Fruit fly (Drosophila melanogaster): ENCODE results near the gene Iml1.

The Iml1 gene

DNA sequence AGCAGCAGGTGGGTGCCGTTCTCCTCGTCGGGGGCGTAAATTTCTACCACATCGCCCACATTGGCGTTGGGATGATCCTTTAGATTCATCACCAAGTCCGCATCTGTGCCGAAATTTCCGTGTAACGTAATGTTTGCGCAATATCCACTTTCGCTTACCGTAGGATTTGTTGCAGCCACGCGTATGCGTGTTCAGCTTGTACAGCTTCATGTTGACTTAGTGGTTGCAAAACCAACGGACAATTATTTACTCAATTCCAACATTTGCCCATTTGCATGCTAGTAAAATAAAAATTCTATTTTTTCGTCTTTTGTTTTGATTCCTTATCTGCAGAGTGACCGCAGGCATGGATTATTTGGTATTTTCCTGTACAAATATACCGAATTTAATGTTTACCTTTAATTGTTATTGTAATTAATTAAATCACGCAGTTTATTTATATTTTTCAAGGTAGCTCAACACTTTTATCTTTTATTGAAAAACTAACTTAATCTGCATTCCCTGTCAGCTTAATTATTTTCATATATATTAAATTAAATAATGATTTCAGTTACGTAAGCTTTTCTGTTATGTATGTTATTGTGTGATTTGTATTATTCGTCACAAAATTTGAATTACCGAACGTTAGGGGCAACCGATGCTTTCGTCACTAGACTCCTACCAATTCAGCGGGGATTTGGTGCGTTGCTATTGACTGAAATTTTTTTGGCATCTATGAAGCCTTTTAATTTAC lies at the start of gene Iml1 (continued):
- TF ChIP-seq Fer1 (GFP tag; optimal IDR thresholded peaks at IDR 0.05) (no peak), CkIIα-i1 (GFP tag; IDR thresholded peaks at IDR 0.05) (no peak), fd102C (GFP tag; optimal IDR thresholded peaks at IDR 0.05) (no peak), CG10274 (GFP tag; optimal IDR thresholded peaks at IDR 0.05) (no peak), vfl (GFP tag; optimal IDR thresholded peaks at IDR 0.05) (no peak), CG1792 (GFP tag; optimal IDR thresholded peaks at IDR 0.05) (no peak), corto (GFP tag; optimal IDR thresholded peaks at IDR 0.05) (no peak), CG12659 (GFP tag; optimal IDR thresholded peaks at IDR 0.05) (peak; percentile 30), br (optimal IDR thresholded peaks at IDR 0.05) (no peak), Gug (GFP tag; IDR thresholded peaks at IDR 0.05) (peak; percentile 78), CG3995 (GFP tag; optimal IDR thresholded peaks at IDR 0.05) (peak; percentile 71), CG12744 (GFP tag; optimal IDR thresholded peaks at IDR 0.05) (no peak), CG8944 (GFP tag; optimal IDR thresholded peaks at IDR 0.05) (no peak), E2f2 (GFP tag; IDR thresholded peaks at IDR 0.05) (no peak), CG11723 (GFP tag; optimal IDR thresholded peaks at IDR 0.05) (no peak), nerfin-2 (GFP tag; IDR thresholded peaks at IDR 0.05; ENCODE audit: partially characterized antibody) (no peak), seq (GFP tag; IDR thresholded peaks at IDR 0.05) (no peak), sd (tag; optimal IDR thresholded peaks at IDR 0.05) (no peak), crc (GFP tag; optimal IDR thresholded peaks at IDR 0.05) (no peak), wek (GFP tag; optimal IDR thresholded peaks at IDR 0.05) (no peak), CG11085 (GFP tag; IDR thresholded peaks at IDR 0.05) (0 out of 2 replicates have a peak, but pooled peaks have one; percentile 20), tup (GFP tag; optimal IDR thresholded peaks at IDR 0.05) (no peak), CG17361 (GFP tag; IDR thresholded peaks at IDR 0.05) (no peak; the same call in 2 of the 3 replicates), HHEX (GFP tag; optimal IDR thresholded peaks at IDR 0.05) (no peak), CG10462 (GFP tag; optimal IDR thresholded peaks at IDR 0.05) (no peak), bcd (GFP tag; optimal IDR thresholded peaks at IDR 0.05) (no peak), cas (GFP tag; IDR thresholded peaks at IDR 0.05) (no peak), Dad (GFP tag; optimal IDR thresholded peaks at IDR 0.05) (no peak), trem (tag; optimal IDR thresholded peaks at IDR 0.05) (peak; percentile 34), CG11696 (GFP tag; IDR thresholded peaks at IDR 0.05) (no peak), CG18599 (GFP tag; optimal IDR thresholded peaks at IDR 0.05) (no peak), CG11093 (GFP tag; IDR thresholded peaks at IDR 0.05) (no peak), CG3847 (GFP tag; IDR thresholded peaks at IDR 0.05) (no peak), sna (GFP tag; IDR thresholded peaks at IDR 0.05; ENCODE audit: partially characterized antibody) (no peak), CG13296 (GFP tag; optimal IDR thresholded peaks at IDR 0.05) (no peak), usp (GFP tag; optimal IDR thresholded peaks at IDR 0.05) (no peak), CG2129 (GFP tag; IDR thresholded peaks at IDR 0.05; ENCODE audit: partially characterized antibody) (no peak), caup (GFP tag; optimal IDR thresholded peaks at IDR 0.05; ENCODE audit: severe bottlenecking) (no peak), Oli (tag; optimal IDR thresholded peaks at IDR 0.05) (peak; percentile 11), kay (GFP tag; optimal IDR thresholded peaks at IDR 0.05) (no peak), CG12299 (tag; optimal IDR thresholded peaks at IDR 0.05) (peak; percentile 30), Hr39 (optimal IDR thresholded peaks at IDR 0.05) (no peak), gsb (GFP tag; IDR thresholded peaks at IDR 0.05) (no peak), lola (GFP tag; optimal IDR thresholded peaks at IDR 0.05) (no peak), toy (GFP tag; IDR thresholded peaks at IDR 0.05) (0 out of 2 replicates have a peak, but pooled peaks have one; percentile 14), B-H2 (GFP tag; optimal IDR thresholded peaks at IDR 0.05) (no peak), CG17359 (tag; optimal IDR thresholded peaks at IDR 0.05) (no peak), slbo (GFP tag; IDR thresholded peaks at IDR 0.05) (peak; percentile 77), CG5180 (GFP tag; optimal IDR thresholded peaks at IDR 0.05) (no peak), tll (GFP tag; optimal IDR thresholded peaks at IDR 0.05) (no peak)

Data from whole organism, embryonic.